Worm (Caenorhabditis elegans) whole organism, L4/young adult: ENCODE measurements around the gene srw-26.

Experiments used
- W03F9.2 ChIP-seq: fragments of 150-350 bp; optimal IDR thresholded peaks from 2 replicates; lab custom pipeline; 2014; ENCODE audit warnings: missing biosample characterization, missing genetic modification characterization
- dao-5 ChIP-seq: sonication (generic microtip); optimal IDR thresholded peaks from 2 replicates; lab custom pipeline; 2016; ENCODE audit warnings: missing genotype, missing genetic modification characterization, moderate library complexity, missing compliant biosample characterization

- TF ChIP-seq W03F9.2 (tag; lab: Kevin White, UChicago) (no peak), dao-5 (tag; lab: Kevin White, UChicago) (no peak)
These were observed 47.6 kb downstream of the srw-26 start, which contains the start of gene oac-42 for ce11 chrV:15884698-15885097.
